Worm (Caenorhabditis elegans) whole organism, L4 larva: Measurements from ENCODE around the gene ttr-16.
A peak's percentile ranks its signal among the peaks of the same experiment; 100 is the strongest.

Experiments used
- F10B5.3 ChIP-seq: sonication (generic microtip); optimal IDR thresholded peaks from 2 replicates; lab custom pipeline; 2016; ENCODE audit warnings: mild to moderate bottlenecking, missing genetic modification characterization, missing compliant biosample characterization
- F26F4.8 ChIP-seq: fragments of 200-800 bp; sonication (Bioruptor generic); conservative IDR thresholded peaks from 2 replicates; pipeline ENCODE4 v1.3.6; 2022; ENCODE audit warnings: missing genetic modification characterization, missing compliant biosample characterization
- R02D3.7 ChIP-seq: fragments of 150-350 bp; sonication (generic microtip); optimal IDR thresholded peaks from 3 replicates; lab custom pipeline; 2014; ENCODE audit warnings: missing biosample characterization, missing genetic modification characterization
- T20F7.1 ChIP-seq: fragments of 200-800 bp; sonication (Bioruptor generic); optimal IDR thresholded peaks from 2 replicates; lab custom pipeline; 2018; ENCODE audit warnings: mild to moderate bottlenecking, missing genetic modification characterization, missing compliant biosample characterization
- Y5F2A.4 ChIP-seq: fragments of 200-800 bp; sonication (Bioruptor generic); optimal IDR thresholded peaks from 2 replicates; lab custom pipeline; 2018; ENCODE audit warnings: mild to moderate bottlenecking, missing genetic modification characterization, missing compliant biosample characterization
- aha-1 ChIP-seq: fragments of 150-350 bp; peaks from one replicate; lab custom pipeline; 2014; ENCODE audit warnings: missing biosample characterization, missing genetic modification characterization
- attf-4 ChIP-seq: sonication (generic microtip); optimal IDR thresholded peaks from 3 replicates; lab custom pipeline; 2017; ENCODE audit warnings: missing biosample characterization, missing genetic modification characterization
- ceh-28 ChIP-seq: fragments of 150-350 bp; optimal IDR thresholded peaks from 2 replicates; lab custom pipeline; 2014; ENCODE audit warnings: missing biosample characterization, missing genetic modification reagents, missing genetic modification characterization
- ceh-44 ChIP-seq: fragments of 200-800 bp; sonication (Bioruptor generic); IDR thresholded peaks from 2 replicates; pipeline ENCODE4 v1.3.6; 2022; ENCODE audit warnings: missing genetic modification reagents, missing genetic modification characterization, missing compliant biosample characterization
- ceh-82 ChIP-seq: sonication (generic microtip); optimal IDR thresholded peaks from 2 replicates; lab custom pipeline; 2017; ENCODE audit warnings: missing biosample characterization, missing genetic modification characterization
- daf-16 ChIP-seq, 3 experiments: sonication (generic microtip); optimal IDR thresholded peaks; 2 replicates each; lab custom pipeline; 2016 to 2017; ENCODE audit warnings: missing genetic modification characterization in 3 of 3, missing genetic modification reagents in 3 of 3, mild to moderate bottlenecking in 2 of 3, missing compliant biosample characterization in 2 of 3, missing biosample characterization in 1 of 3, moderate library complexity in 1 of 3
- dmd-6 ChIP-seq: fragments of 200-800 bp; sonication (Bioruptor generic); IDR thresholded peaks from 2 replicates; pipeline ENCODE4 v1.3.6; 2022; ENCODE audit warnings: missing genetic modification reagents, missing genetic modification characterization, missing compliant biosample characterization
- dmd-9 ChIP-seq: fragments of 200-800 bp; sonication (Bioruptor generic); IDR thresholded peaks from 2 replicates; pipeline ENCODE4 v1.3.6; 2022; ENCODE audit warnings: missing genetic modification reagents, missing genetic modification characterization, missing compliant biosample characterization
- duxl-1 ChIP-seq: sonication (generic microtip); optimal IDR thresholded peaks from 2 replicates; lab custom pipeline; 2016; ENCODE audit warnings: mild to moderate bottlenecking, missing genetic modification characterization, moderate library complexity, missing compliant biosample characterization; ENCODE audit not compliant: poor library complexity
- dve-1 ChIP-seq: sonication (generic microtip); optimal IDR thresholded peaks from 2 replicates; lab custom pipeline; 2017; ENCODE audit warnings: antibody characterized with exemption, mild to moderate bottlenecking, missing genetic modification characterization, missing compliant biosample characterization; ENCODE audit not compliant: insufficient read depth
- fos-1 ChIP-seq: fragments of 150-350 bp; optimal IDR thresholded peaks from 2 replicates; lab custom pipeline; 2014; ENCODE audit warnings: missing biosample characterization, missing genetic modification characterization
- hlh-30 ChIP-seq: sonication (generic microtip); optimal IDR thresholded peaks from 2 replicates; lab custom pipeline; 2017; ENCODE audit warnings: antibody characterized with exemption, mild to moderate bottlenecking, missing genetic modification characterization, missing compliant biosample characterization; ENCODE audit not compliant: insufficient read depth
- hmg-1.1 ChIP-seq: fragments of 200-800 bp; sonication (Bioruptor generic); IDR thresholded peaks from 2 replicates; pipeline ENCODE4 v1.3.6; 2022; ENCODE audit warnings: missing genetic modification reagents, missing genetic modification characterization, missing compliant biosample characterization
- lin-38 ChIP-seq: fragments of 200-800 bp; sonication (Bioruptor generic); IDR thresholded peaks from 2 replicates; pipeline ENCODE4 v1.3.6; 2022; ENCODE audit warnings: missing genetic modification reagents, missing genetic modification characterization, missing compliant biosample characterization
- lir-3 ChIP-seq: sonication (generic microtip); optimal IDR thresholded peaks from 2 replicates; lab custom pipeline; 2016; ENCODE audit warnings: mild to moderate bottlenecking, missing genetic modification characterization, missing compliant biosample characterization
- mes-2 ChIP-seq: sonication (generic microtip); optimal IDR thresholded peaks from 2 replicates; lab custom pipeline; 2016; ENCODE audit warnings: missing genotype, mild to moderate bottlenecking, missing genetic modification characterization, missing compliant biosample characterization; ENCODE audit not compliant: poor library complexity, severe bottlenecking
- nhr-102 ChIP-seq: sonication (generic microtip); optimal IDR thresholded peaks from 2 replicates; lab custom pipeline; 2016; ENCODE audit warnings: mild to moderate bottlenecking, missing genetic modification characterization, moderate library complexity, missing compliant biosample characterization
- nhr-111 ChIP-seq: fragments of 200-800 bp; sonication (Bioruptor generic); optimal IDR thresholded peaks from 2 replicates; lab custom pipeline; 2018; ENCODE audit warnings: mild to moderate bottlenecking, missing genetic modification characterization, missing compliant biosample characterization
- nhr-25 ChIP-seq: sonication (generic microtip); optimal IDR thresholded peaks from 2 replicates; lab custom pipeline; 2017; ENCODE audit warnings: missing genetic modification characterization, mild to moderate bottlenecking, missing compliant biosample characterization, antibody characterized with exemption, moderate library complexity, borderline replicate concordance; ENCODE audit not compliant: insufficient read depth
- nhr-41 ChIP-seq: fragments of 200-800 bp; sonication (Bioruptor generic); IDR thresholded peaks from 2 replicates; pipeline ENCODE4 v1.3.6; 2022; ENCODE audit warnings: missing genetic modification reagents, missing genetic modification characterization, missing compliant biosample characterization
- nhr-42 ChIP-seq: fragments of 200-800 bp; sonication (Bioruptor generic); IDR thresholded peaks from 2 replicates; pipeline ENCODE4 v1.3.6; 2022; ENCODE audit warnings: missing genetic modification characterization, missing compliant biosample characterization
- nhr-76 ChIP-seq: fragments of 150-350 bp; optimal IDR thresholded peaks from 2 replicates; lab custom pipeline; 2014; ENCODE audit warnings: missing biosample characterization, missing genetic modification characterization
- nhr-77 ChIP-seq: fragments of 150-350 bp; optimal IDR thresholded peaks from 2 replicates; lab custom pipeline; 2014; ENCODE audit warnings: missing biosample characterization, missing genetic modification characterization
- saeg-2 ChIP-seq: fragments of 200-800 bp; sonication (Bioruptor generic); IDR thresholded peaks from 2 replicates; pipeline ENCODE4 v1.3.6; 2022; ENCODE audit warnings: missing genetic modification reagents, missing genetic modification characterization, missing compliant biosample characterization
- sdz-12 ChIP-seq: fragments of 200-800 bp; sonication (Bioruptor generic); optimal IDR thresholded peaks from 2 replicates; lab custom pipeline; 2018; ENCODE audit warnings: mild to moderate bottlenecking, missing genetic modification characterization, missing compliant biosample characterization
- snpc-1.2 ChIP-seq: fragments of 200-800 bp; sonication (Bioruptor generic); IDR thresholded peaks from 2 replicates; pipeline ENCODE4 v1.3.6; 2022; ENCODE audit warnings: missing genetic modification reagents, missing genetic modification characterization, missing compliant biosample characterization
- spr-3 ChIP-seq: fragments of 200-800 bp; sonication (Bioruptor generic); optimal IDR thresholded peaks from 2 replicates; lab custom pipeline; 2018; ENCODE audit warnings: mild to moderate bottlenecking, missing genetic modification characterization, missing compliant biosample characterization
- unc-130 ChIP-seq: sonication (generic microtip); optimal IDR thresholded peaks from 2 replicates; lab custom pipeline; 2016; ENCODE audit warnings: missing genetic modification reagents, missing genetic modification characterization, missing compliant biosample characterization
- unc-62 ChIP-seq, 3 experiments: fragments of 150-350 bp in 1 of 3; sonication (generic microtip); optimal IDR thresholded peaks in 2 of 3; peaks in 1 of 3; 1 replicate in 1 of 3; 2 replicates in 2 of 3; lab custom pipeline; 2014 to 2017; ENCODE audit warnings: missing biosample characterization in 3 of 3, missing genetic modification characterization in 3 of 3, missing genetic modification reagents in 3 of 3, missing genotype in 1 of 3
- zag-1 ChIP-seq: fragments of 150-350 bp; optimal IDR thresholded peaks from 2 replicates; lab custom pipeline; 2014; ENCODE audit warnings: missing biosample characterization, missing genetic modification characterization
- ztf-11 ChIP-seq: fragments of 150-350 bp; optimal IDR thresholded peaks from 2 replicates; lab custom pipeline; 2014; ENCODE audit warnings: missing biosample characterization, missing genetic modification characterization

The ttr-16 gene

ce11 chrIV:11062984-11063613 is 838 bp downstream of the ttr-16 start (continued):
- TF ChIP-seq ztf-11 (tag; lab: Kevin White, UChicago) (no peak), dmd-9 (no peak), zag-1 (tag; lab: Kevin White, UChicago) (no peak), snpc-1.2 (GFP tag; lab: Robert Waterston, UW) (no peak), dve-1 (no peak), nhr-102 (tag; lab: Kevin White, UChicago) (no peak), spr-3 (GFP tag; lab: Kevin White, UChicago) (no peak), daf-16 (GFP tag; optimal IDR thresholded peaks at IDR 0.05; lab: Kevin White, UChicago) (peak in 1 of 2 experiments; percentile 78), daf-16 (tag; optimal IDR thresholded peaks at IDR 0.05; lab: Kevin White, UChicago) (no peak), nhr-42 (no peak), hlh-30 (tag; lab: Kevin White, UChicago) (no peak)

DNA sequence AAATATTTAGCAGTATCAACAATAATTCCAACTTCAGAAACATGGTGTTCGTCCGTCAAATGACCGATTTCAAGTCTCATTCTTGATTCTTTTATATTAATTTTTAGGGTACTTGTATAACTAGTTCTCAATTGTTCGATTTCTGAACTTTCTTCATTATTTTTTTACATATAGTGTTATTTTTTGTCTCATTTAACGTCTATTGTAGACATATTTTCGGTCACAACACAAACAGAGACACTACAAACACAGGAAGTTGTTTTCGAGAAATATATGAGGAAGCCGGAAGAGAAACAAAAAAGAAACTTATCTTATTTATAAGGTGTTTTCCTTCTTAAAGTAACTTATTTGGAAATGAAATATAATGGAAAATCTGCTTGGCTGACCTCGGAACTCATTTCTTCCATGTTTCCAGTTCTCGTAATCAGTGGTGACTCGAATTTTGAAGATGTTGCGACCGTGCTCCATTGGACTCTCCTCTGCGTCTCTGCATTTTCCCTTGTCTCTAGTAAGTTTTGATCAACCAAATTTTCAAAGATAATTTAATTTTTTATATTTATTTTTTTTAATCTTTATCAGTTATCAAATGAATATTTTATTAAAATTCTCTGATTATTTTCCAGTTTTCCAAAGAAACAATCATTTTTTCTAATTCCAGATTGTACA is 10.2 kb downstream of the ttr-16 start, which contains the start of the genes F36H1.12 and lin-3:
F36H1.12 (minus strand) TSS at position 51 of the 666 bp plus-strand sequence.
lin-3 (plus strand) TSS at position 657 of the 666 bp plus-strand sequence.
- TF ChIP-seq lir-3 (tag; lab: Kevin White, UChicago) (no peak), unc-130 (GFP tag; lab: Kevin White, UChicago) (peak; percentile 19), lin-38 (GFP tag; lab: Robert Waterston, UW) (peak; percentile 85), ceh-44 (0 out of 2 replicates have a peak, but pooled peaks have one; percentile 31)

- no peak for TF ChIP-seq ceh-28 (tag; lab: Kevin White, UChicago)
- TF ChIP-seq unc-62 (GFP tag; optimal IDR thresholded peaks at IDR 0.05 in 1 of 2; lab: Kevin White, UChicago) = peak in 1 of 2 experiments; percentile 91
- no peak for TF ChIP-seq unc-62 (tag; optimal IDR thresholded peaks at IDR 0.05; lab: Kevin White, UChicago)
- TF ChIP-seq mes-2 = no peak
- TF ChIP-seq hmg-1.1 = no peak
- no peak for TF ChIP-seq F10B5.3
Measured at ce11 chrIV:11051963-11052362, 12.0 kb downstream of the ttr-16 start.

DNA sequence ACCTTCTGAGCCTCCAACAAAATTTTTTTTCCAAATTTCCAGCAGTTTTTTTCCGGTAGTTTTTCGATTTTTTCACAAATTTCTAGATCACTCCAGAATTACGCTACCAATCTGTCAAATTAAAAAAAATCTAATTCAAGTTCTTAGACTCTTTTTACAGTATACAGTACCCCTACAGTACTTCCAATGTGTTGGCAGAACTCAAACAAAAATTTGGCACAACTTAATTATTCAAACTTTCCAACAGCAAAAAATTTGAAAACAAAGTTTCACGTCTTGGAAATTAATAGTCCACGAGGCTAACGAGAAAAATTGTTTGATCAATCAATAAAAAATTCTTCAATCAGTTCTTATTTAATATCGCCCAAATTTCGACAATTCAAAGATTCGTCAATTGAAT is 14.1 kb downstream of the ttr-16 start, which contains the start of gene F36H1.3:
F36H1.3 (plus strand) TSS at position 323 of the 400 bp plus-strand sequence.
- TF ChIP-seq unc-130 (GFP tag; lab: Kevin White, UChicago) (no peak), aha-1 (tag; lab: Kevin White, UChicago) (peak; percentile 39), duxl-1 (tag; lab: Kevin White, UChicago) (no peak), lin-38 (GFP tag; lab: Robert Waterston, UW) (no peak), dmd-6 (GFP tag; lab: Robert Waterston, UW) (no peak), sdz-12 (GFP tag; lab: Kevin White, UChicago) (no peak), Y5F2A.4 (no peak), F26F4.8 (GFP tag; lab: Robert Waterston, UW) (no peak), fos-1 (tag; lab: Kevin White, UChicago) (no peak), saeg-2 (no peak), unc-62 (GFP tag; optimal IDR thresholded peaks at IDR 0.05 in 1 of 2; lab: Kevin White, UChicago) (peak in 1 of 2 experiments; percentile 92), unc-62 (tag; optimal IDR thresholded peaks at IDR 0.05; lab: Kevin White, UChicago) (no peak), nhr-25 (no peak)

DNA sequence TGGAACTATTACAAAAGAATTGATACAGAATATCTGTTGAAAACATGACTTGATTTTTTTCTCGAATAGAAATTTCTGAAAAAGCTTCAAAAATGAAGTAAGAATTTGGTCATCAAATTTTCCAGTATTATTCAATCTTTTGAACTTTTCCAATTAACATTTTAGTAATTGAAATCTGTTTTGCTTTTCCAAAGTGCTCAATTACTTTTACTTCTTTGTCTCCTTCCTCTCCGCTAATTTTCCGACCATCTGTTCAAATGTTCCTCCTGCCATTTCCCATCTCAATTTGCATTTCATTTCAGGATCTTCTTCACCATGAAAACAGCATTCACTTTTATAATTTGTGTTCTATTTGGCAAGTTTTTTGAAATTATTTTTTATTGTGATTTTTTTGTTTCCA is 15.1 kb downstream of the ttr-16 start, which contains the start of gene F36H1.11:
F36H1.11 (plus strand) TSS at position 301 of the 400 bp plus-strand sequence.
- TF ChIP-seq T20F7.1 (GFP tag; lab: Kevin White, UChicago) (no peak), R02D3.7 (tag; lab: Kevin White, UChicago) (no peak), ceh-82 (no peak), saeg-2 (no peak), attf-4 (no peak), nhr-77 (tag; lab: Kevin White, UChicago) (no peak), nhr-76 (no peak), nhr-111 (GFP tag; lab: Kevin White, UChicago) (no peak), nhr-41 (GFP tag; lab: Robert Waterston, UW) (no peak)
